Fruit fly (Drosophila melanogaster) whole organism, embryonic: ENCODE data around the gene CG45066.

Experiments
- Ada2b ChIP-seq: fragments of 200-800 bp; sonication (Bioruptor generic); IDR thresholded peaks from 2 replicates; pipeline ENCODE4 v1.3.6; 2022; ENCODE audit warnings: missing biosample characterization, missing genetic modification characterization
- Awh ChIP-seq: fragments of 200-800 bp; sonication (Bioruptor generic); IDR thresholded peaks from 2 replicates; pipeline ENCODE4, ENCODE4 v1.3.6; 2022; ENCODE audit warnings: missing biosample characterization, missing genetic modification characterization
- BEAF-32 ChIP-seq: fragments of 200-800 bp; sonication (Bioruptor generic); optimal IDR thresholded peaks from 3 replicates; lab custom pipeline; 2017; ENCODE audit warnings: missing biosample characterization, missing genetic modification characterization, mild to moderate bottlenecking, moderate library complexity, missing genetic modification reagents
- Bdp1 ChIP-seq: fragments of 200-800 bp; sonication (Bioruptor generic); optimal IDR thresholded peaks from 3 replicates; lab custom pipeline; 2016; ENCODE audit warnings: missing biosample characterization, missing genetic modification characterization
- CG10431 ChIP-seq: fragments of 200-800 bp; sonication (Bioruptor generic); optimal IDR thresholded peaks from 3 replicates; lab custom pipeline; 2018; ENCODE audit warnings: missing biosample characterization, mild to moderate bottlenecking, missing genetic modification characterization
- CG11504 ChIP-seq: fragments of 200-800 bp; sonication (Bioruptor generic); optimal IDR thresholded peaks from 3 replicates; lab custom pipeline; 2019; ENCODE audit warnings: missing biosample characterization, mild to moderate bottlenecking, missing genetic modification characterization, moderate library complexity
- CG1233 ChIP-seq: fragments of 200-800 bp; sonication (Bioruptor generic); optimal IDR thresholded peaks from 4 replicates; lab custom pipeline; 2018; ENCODE audit warnings: missing biosample characterization, mild to moderate bottlenecking, missing genetic modification characterization
- CG12659 ChIP-seq: fragments of 200-800 bp; sonication (Bioruptor generic); optimal IDR thresholded peaks from 3 replicates; lab custom pipeline; 2017; ENCODE audit warnings: mild to moderate bottlenecking, missing biosample characterization, missing genetic modification reagents, missing genetic modification characterization
- CG14014 ChIP-seq: fragments of 200-800 bp; sonication (Bioruptor generic); IDR thresholded peaks from 2 replicates; pipeline ENCODE4 v1.3.6; 2022; ENCODE audit warnings: missing biosample characterization, missing genetic modification characterization
- CG17912 ChIP-seq: fragments of 200-800 bp; sonication (Bioruptor generic); optimal IDR thresholded peaks from 2 replicates; lab custom pipeline; 2018; ENCODE audit warnings: missing biosample characterization, mild to moderate bottlenecking, missing genetic modification characterization
- CG1792 ChIP-seq: fragments of 200-800 bp; sonication (Bioruptor generic); optimal IDR thresholded peaks from 2 replicates; lab custom pipeline; 2016; ENCODE audit warnings: missing biosample characterization, missing genetic modification characterization
- CG18262 ChIP-seq: fragments of 200-800 bp; optimal IDR thresholded peaks from 3 replicates; lab custom pipeline; 2019; ENCODE audit warnings: missing biosample characterization, mild to moderate bottlenecking, missing genetic modification characterization, moderate library complexity
- CG1832 ChIP-seq: fragments of 200-800 bp; sonication (Bioruptor generic); optimal IDR thresholded peaks from 2 replicates; lab custom pipeline; 2017; ENCODE audit warnings: missing biosample characterization, mild to moderate bottlenecking, missing genetic modification characterization, inconsistent platforms
- CG33557 ChIP-seq: fragments of 200-800 bp; sonication (Bioruptor generic); optimal IDR thresholded peaks from 2 replicates; lab custom pipeline; 2019; ENCODE audit warnings: missing biosample characterization, mild to moderate bottlenecking, missing genetic modification characterization, moderate library complexity
- CG34422 ChIP-seq: fragments of 200-800 bp; sonication (Bioruptor generic); IDR thresholded peaks from 3 replicates; pipeline ENCODE4 v1.3.6; 2022; ENCODE audit warnings: missing biosample characterization, missing genetic modification characterization
- CG3847 ChIP-seq: fragments of 200-800 bp; sonication (Bioruptor generic); IDR thresholded peaks from 2 replicates; pipeline ENCODE4 v1.3.6; 2022; ENCODE audit warnings: missing biosample characterization, missing genetic modification characterization
- CG4360 ChIP-seq: fragments of 200-800 bp; sonication (Bioruptor generic); IDR thresholded peaks from 2 replicates; pipeline ENCODE4 v1.3.6; 2022; ENCODE audit warnings: missing biosample characterization, missing genetic modification characterization
- CG7372 ChIP-seq: fragments of 200-800 bp; sonication (Bioruptor generic); IDR thresholded peaks from 2 replicates; pipeline ENCODE4 v1.3.6; 2022; ENCODE audit warnings: missing biosample characterization, missing genetic modification characterization
- CG7839 ChIP-seq: fragments of 200-800 bp; sonication (Bioruptor generic); optimal IDR thresholded peaks from 3 replicates; lab custom pipeline; 2018; ENCODE audit warnings: missing biosample characterization, mild to moderate bottlenecking, missing genetic modification characterization, moderate library complexity
- CG7963 ChIP-seq: fragments of 200-800 bp; sonication (Bioruptor generic); IDR thresholded peaks from 3 replicates; pipeline ENCODE4 v1.3.6; 2022; ENCODE audit warnings: missing biosample characterization, missing genetic modification characterization; ENCODE audit not compliant: partially characterized antibody
- CG8388 ChIP-seq: fragments of 200-800 bp; sonication (Bioruptor generic); optimal IDR thresholded peaks from 2 replicates; lab custom pipeline; 2019; ENCODE audit warnings: missing biosample characterization, mild to moderate bottlenecking, missing genetic modification characterization, moderate library complexity
- Dad ChIP-seq: fragments of 200-800 bp; sonication (Bioruptor generic); optimal IDR thresholded peaks from 3 replicates; lab custom pipeline; 2016; ENCODE audit warnings: missing biosample characterization, missing genetic modification characterization
- Eip74EF ChIP-seq, 2 experiments: fragments of 200-800 bp in 1 of 2; fragments of >200 bp in 1 of 2; sonication (Bioruptor generic) in 1 of 2; optimal IDR thresholded peaks; 2 replicates each; lab custom pipeline; 2017 to 2019; ENCODE audit warnings: missing biosample characterization in 2 of 2, missing genetic modification characterization in 2 of 2, mild to moderate bottlenecking in 1 of 2, moderate library complexity in 1 of 2
- HHEX ChIP-seq: fragments of 200-800 bp; sonication (Bioruptor generic); optimal IDR thresholded peaks from 3 replicates; lab custom pipeline; 2017; ENCODE audit warnings: missing biosample characterization, mild to moderate bottlenecking, missing genetic modification characterization, missing genetic modification reagents
- HLH54F ChIP-seq: fragments of 200-800 bp; sonication (Bioruptor generic); optimal IDR thresholded peaks from 3 replicates; lab custom pipeline; 2016; ENCODE audit warnings: missing biosample characterization, missing genetic modification characterization
- Hr39 ChIP-seq: fragments of >200 bp; optimal IDR thresholded peaks from 2 replicates; lab custom pipeline; 2017
- Hr51 ChIP-seq, 2 experiments: fragments of 200-800 bp; sonication (Bioruptor generic); optimal IDR thresholded peaks; 2 replicates in 1 of 2; 3 replicates in 1 of 2; lab custom pipeline; 2016 to 2018; ENCODE audit warnings: missing biosample characterization in 2 of 2, missing genetic modification characterization in 2 of 2, mild to moderate bottlenecking in 1 of 2, moderate library complexity in 1 of 2
- Kr ChIP-seq: fragments of 200-800 bp; sonication (Bioruptor generic); optimal IDR thresholded peaks from 2 replicates; lab custom pipeline; 2017; ENCODE audit warnings: missing biosample characterization, mild to moderate bottlenecking, missing genetic modification characterization
- MESR4 ChIP-seq: fragments of 200-800 bp; sonication (Bioruptor generic); optimal IDR thresholded peaks from 2 replicates; lab custom pipeline; 2018; ENCODE audit warnings: missing biosample characterization, mild to moderate bottlenecking, missing genetic modification characterization, moderate library complexity
- NC2α ChIP-seq: fragments of 200-800 bp; sonication (Bioruptor generic); optimal IDR thresholded peaks from 2 replicates; lab custom pipeline; 2016; ENCODE audit warnings: missing biosample characterization, missing genetic modification characterization
- Scr ChIP-seq: fragments of 200-800 bp; sonication (Bioruptor generic); IDR thresholded peaks from 2 replicates; pipeline ENCODE4 v1.3.6; 2022; ENCODE audit warnings: missing biosample characterization, missing genetic modification characterization; ENCODE audit not compliant: partially characterized antibody
- YL-1 ChIP-seq: fragments of 200-800 bp; sonication (Bioruptor generic); optimal IDR thresholded peaks from 3 replicates; lab custom pipeline; 2017; ENCODE audit warnings: missing biosample characterization, mild to moderate bottlenecking, missing genetic modification characterization
- ato ChIP-seq: fragments of 200-800 bp; sonication (Bioruptor generic); IDR thresholded peaks from 2 replicates; pipeline ENCODE4 v1.3.6; 2022; ENCODE audit warnings: missing biosample characterization, missing genetic modification characterization; ENCODE audit not compliant: partially characterized antibody
- chm ChIP-seq: fragments of 200-800 bp; sonication (Bioruptor generic); IDR thresholded peaks from 2 replicates; pipeline ENCODE4 v1.3.6; 2022; ENCODE audit warnings: missing biosample characterization, missing genetic modification characterization
- croc ChIP-seq: fragments of 200-800 bp; sonication (Bioruptor generic); conservative IDR thresholded peaks from 3 replicates; pipeline ENCODE4 v1.3.6; 2022; ENCODE audit warnings: missing biosample characterization, missing genetic modification characterization
- crol ChIP-seq: fragments of 200-800 bp; sonication (Bioruptor generic); IDR thresholded peaks from 2 replicates; pipeline ENCODE4 v1.3.6; 2022; ENCODE audit warnings: missing biosample characterization, missing genetic modification characterization
- disco-r ChIP-seq: fragments of 200-800 bp; sonication (Bioruptor generic); optimal IDR thresholded peaks from 2 replicates; lab custom pipeline; 2016; ENCODE audit warnings: missing biosample characterization, missing genetic modification characterization
- dysf ChIP-seq: fragments of 200-800 bp; sonication (Bioruptor generic); IDR thresholded peaks from 3 replicates; pipeline ENCODE4 v1.3.6; 2022; ENCODE audit warnings: missing biosample characterization, missing genetic modification characterization
- en ChIP-seq: fragments of 200-800 bp; sonication (Bioruptor generic); optimal IDR thresholded peaks from 2 replicates; lab custom pipeline; 2016; ENCODE audit warnings: missing biosample characterization, missing genetic modification characterization
- gce ChIP-seq: fragments of 200-800 bp; sonication (Bioruptor generic); IDR thresholded peaks from 3 replicates; pipeline ENCODE4 v1.3.6; 2022; ENCODE audit warnings: missing biosample characterization, missing genetic modification characterization
- insv ChIP-seq, 2 experiments: fragments of 200-800 bp; sonication (Bioruptor generic); optimal IDR thresholded peaks; 3 replicates each; lab custom pipeline; 2016 to 2018; ENCODE audit warnings: missing biosample characterization in 2 of 2, missing genetic modification characterization in 2 of 2
- inv ChIP-seq: fragments of 200-800 bp; sonication (Bioruptor generic); IDR thresholded peaks from 2 replicates; pipeline ENCODE4 v1.3.6; 2022; ENCODE audit warnings: missing biosample characterization, missing genetic modification characterization; ENCODE audit not compliant: partially characterized antibody
- kay ChIP-seq: fragments of 200-800 bp; sonication (Bioruptor generic); optimal IDR thresholded peaks from 2 replicates; lab custom pipeline; 2016; ENCODE audit warnings: missing biosample characterization, missing genetic modification characterization
- lmd ChIP-seq: fragments of 200-800 bp; sonication (Bioruptor generic); IDR thresholded peaks from 2 replicates; pipeline ENCODE4 v1.3.6; 2022; ENCODE audit warnings: missing biosample characterization, missing genetic modification characterization
- lola ChIP-seq, 3 experiments: fragments of >200 bp in 2 of 3; fragments of 200-800 bp in 1 of 3; sonication (Bioruptor generic) in 1 of 3; optimal IDR thresholded peaks; 2 replicates each; lab custom pipeline; 2017 to 2019; ENCODE audit warnings: missing biosample characterization in 3 of 3, missing genetic modification characterization in 3 of 3, mild to moderate bottlenecking in 1 of 3, moderate library complexity in 1 of 3
- nerfin-2 ChIP-seq: fragments of 200-800 bp; sonication (Bioruptor generic); IDR thresholded peaks from 2 replicates; pipeline ENCODE4 v1.3.6; 2022; ENCODE audit warnings: missing biosample characterization, missing genetic modification characterization; ENCODE audit not compliant: partially characterized antibody
- pfk ChIP-seq: fragments of 200-800 bp; sonication (Bioruptor generic); optimal IDR thresholded peaks from 2 replicates; lab custom pipeline; 2018; ENCODE audit warnings: missing biosample characterization, mild to moderate bottlenecking, missing genetic modification characterization, moderate library complexity
- scrt ChIP-seq: fragments of 200-800 bp; sonication (Bioruptor generic); optimal IDR thresholded peaks from 2 replicates; lab custom pipeline; 2018; ENCODE audit warnings: missing biosample characterization, mild to moderate bottlenecking, missing genetic modification characterization, moderate library complexity
- vvl ChIP-seq: fragments of 200-800 bp; sonication (Bioruptor generic); IDR thresholded peaks from 2 replicates; pipeline ENCODE4 v1.3.6; 2022; ENCODE audit warnings: missing biosample characterization, missing genetic modification characterization

Gene CG45066

dm6 chr3L:3096073-3096725 is 14.8 kb downstream of the CG45066 start (continued):
- TF ChIP-seq CG3847 = 0 out of 2 replicates have a peak, but pooled peaks have one; percentile 7
- TF ChIP-seq croc (GFP tag; lab: Robert Waterston, UW) = no peak
- no peak for TF ChIP-seq Hr51 (GFP tag; optimal IDR thresholded peaks at IDR 0.05; lab: Kevin White, UChicago)
- TF ChIP-seq lola (GFP tag; optimal IDR thresholded peaks at IDR 0.05; lab: Kevin White, UChicago) = no peak
- peak; percentile 16 for TF ChIP-seq scrt (GFP tag; lab: Kevin White, UChicago)
- peak; percentile 3; the same call in 1 of the 2 replicates for TF ChIP-seq Ada2b
- no peak for TF ChIP-seq CG1233 (GFP tag; lab: Kevin White, UChicago)
- no peak for TF ChIP-seq NC2α
- TF ChIP-seq nerfin-2 (GFP tag; lab: Robert Waterston, UW) = peak; percentile 92
- TF ChIP-seq CG7372 (GFP tag; lab: Robert Waterston, UW) = no peak
- no peak for TF ChIP-seq pfk (GFP tag; lab: Kevin White, UChicago)
- TF ChIP-seq Dad (GFP tag; lab: Kevin White, UChicago) = no peak
- TF ChIP-seq CG7963 = peak; percentile 93
- no peak for TF ChIP-seq CG33557 (GFP tag; lab: Kevin White, UChicago)
- TF ChIP-seq CG7839 (tag; lab: Kevin White, UChicago) = peak; percentile 18
- TF ChIP-seq lmd (GFP tag; lab: Robert Waterston, UW) = no peak
- peak; percentile 62; the same call in 1 of the 2 replicates for TF ChIP-seq inv
- no peak for TF ChIP-seq CG14014 (GFP tag; lab: Robert Waterston, UW)
- TF ChIP-seq Hr39 (lab: Kevin White, UChicago) = no peak
- TF ChIP-seq MESR4 (GFP tag; lab: Kevin White, UChicago) = no peak
- TF ChIP-seq BEAF-32 (GFP tag; lab: Kevin White, UChicago) = no peak
- TF ChIP-seq CG17912 (GFP tag; lab: Kevin White, UChicago) = no peak
- no peak for TF ChIP-seq Kr
- peak; percentile 5 for TF ChIP-seq en (GFP tag; lab: Kevin White, UChicago)
- no peak for TF ChIP-seq kay (GFP tag; lab: Kevin White, UChicago)
- no peak for TF ChIP-seq CG1832 (GFP tag; lab: Kevin White, UChicago)
- TF ChIP-seq YL-1 (GFP tag; lab: Kevin White, UChicago) = no peak
- no peak for TF ChIP-seq insv (GFP tag; optimal IDR thresholded peaks at IDR 0.05; lab: Kevin White, UChicago)
- no peak for TF ChIP-seq HLH54F (GFP tag; lab: Kevin White, UChicago)
- no peak for TF ChIP-seq CG4360
- TF ChIP-seq CG12659 (GFP tag; lab: Kevin White, UChicago) = peak; percentile 17
- peak; percentile 38 for TF ChIP-seq CG18262 (tag; lab: Kevin White, UChicago)
- peak; percentile 24; the same call in 1 of the 2 replicates for TF ChIP-seq vvl (GFP tag; lab: Robert Waterston, UW)
- no peak; the same call in 2 of the 3 replicates for TF ChIP-seq CG34422
- TF ChIP-seq gce = no peak; the same call in 2 of the 3 replicates
- TF ChIP-seq disco-r = no peak
- peak; percentile 35; the same call in 1 of the 3 replicates for TF ChIP-seq dysf (GFP tag; lab: Robert Waterston, UW)
- TF ChIP-seq Bdp1 = peak; percentile 99
- TF ChIP-seq Scr (GFP tag; lab: Robert Waterston, UW) = peak; percentile 74
- no peak for TF ChIP-seq CG10431 (GFP tag; lab: Kevin White, UChicago)
- no peak for TF ChIP-seq crol (GFP tag; lab: Robert Waterston, UW)
- TF ChIP-seq Eip74EF (GFP tag; optimal IDR thresholded peaks at IDR 0.05; lab: Kevin White, UChicago) = no peak
- TF ChIP-seq chm = peak; percentile 53
- 0 out of 2 replicates have a peak, but pooled peaks have one; percentile 27 for TF ChIP-seq Awh
- TF ChIP-seq CG11504 (tag; lab: Kevin White, UChicago) = no peak
- peak; percentile 19 for TF ChIP-seq HHEX (GFP tag; lab: Kevin White, UChicago)
- TF ChIP-seq CG8388 = no peak
- TF ChIP-seq CG1792 (GFP tag; lab: Kevin White, UChicago) = no peak
- peak; percentile 93 for TF ChIP-seq ato (GFP tag; lab: Robert Waterston, UW)
